Fruit fly (Drosophila melanogaster): ENCODE results near the gene CG2120.

dm6 chrX:8177030-8177349 is 41.4 kb downstream of the CG2120 start, which contains the start of gene slpr:
- TF ChIP-seq CG8478 (optimal IDR thresholded peaks at IDR 0.05) (no peak), CTCF (optimal IDR thresholded peaks at IDR 0.05) (no peak)
